Fruit fly (Drosophila melanogaster) ovary, adult (tissue): ENCODE results near the gene Atac3.

Experiments used
- CG17801 ChIP-seq: fragments of 200-800 bp; optimal IDR thresholded peaks from 2 replicates; lab custom pipeline; 2019; ENCODE audit warnings: missing biosample characterization, mild to moderate bottlenecking, missing genetic modification characterization, moderate library complexity; ENCODE audit not compliant: partially characterized antibody

The Atac3 gene

DNA sequence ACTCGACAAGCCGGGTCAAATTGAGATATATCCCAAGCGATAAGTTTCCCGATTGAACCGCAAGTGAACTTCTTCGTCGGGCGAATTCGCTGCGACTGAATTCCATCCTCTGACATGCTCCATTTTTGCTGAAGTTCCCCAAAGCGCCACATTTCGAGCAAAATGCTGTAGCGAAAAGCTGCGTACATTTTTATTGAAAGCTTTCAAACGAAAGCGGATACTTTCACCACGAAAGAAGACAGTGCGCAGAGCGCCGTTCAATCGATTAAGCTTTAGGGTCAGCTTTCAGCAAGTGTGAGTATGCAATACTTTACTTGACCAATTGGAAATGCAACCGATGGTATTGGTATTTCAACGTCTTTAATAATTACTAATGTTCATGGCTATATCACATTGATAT, 15.0 kb upstream of the Atac3 start, which contains the start of gene mthl10:
mthl10 (minus strand) TSS at position 77 of the 400 bp plus-strand sequence.
- peak; percentile 43 for TF ChIP-seq CG17801 (GFP tag; lab: Kevin White, UChicago)

DNA sequence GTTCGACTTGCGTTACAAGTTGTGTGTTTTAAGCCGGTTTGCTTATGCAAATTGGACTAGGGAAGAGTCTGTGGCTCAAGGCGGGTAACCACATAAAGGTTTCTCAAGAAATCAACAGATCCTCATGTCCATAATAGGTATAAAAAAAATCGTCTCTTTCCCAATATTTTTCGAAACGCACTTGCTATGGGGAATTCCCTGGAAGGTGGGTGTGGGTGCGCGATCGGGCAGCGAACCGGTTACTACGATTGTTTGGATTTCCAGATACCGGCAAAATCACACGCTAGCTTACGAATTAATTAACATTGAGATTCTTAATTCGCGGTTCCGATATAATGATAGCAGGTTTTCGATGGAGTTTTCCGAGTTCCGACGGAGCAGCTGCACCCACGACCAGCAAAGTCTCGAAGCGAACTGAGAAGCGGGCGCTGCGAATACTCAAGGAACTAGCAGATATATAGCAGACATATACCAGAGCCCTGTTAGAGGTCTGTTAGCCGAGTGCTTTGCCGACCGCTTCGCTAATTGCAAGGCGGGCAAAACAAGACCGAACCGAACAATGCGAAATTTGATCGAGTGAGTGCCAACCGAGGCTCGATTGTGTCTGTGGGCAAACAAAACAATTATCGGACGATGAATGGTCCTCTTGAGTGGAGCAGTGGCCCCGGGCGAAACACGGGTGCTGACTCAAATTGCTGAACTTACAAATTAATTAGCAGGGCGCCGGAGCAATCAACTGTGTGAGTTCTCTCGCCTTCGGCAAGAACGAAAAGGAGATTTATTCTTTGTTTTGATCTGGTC, 13.5 kb upstream of the Atac3 start:
- peak; percentile 30 for TF ChIP-seq CG17801 (GFP tag; lab: Kevin White, UChicago)

DNA sequence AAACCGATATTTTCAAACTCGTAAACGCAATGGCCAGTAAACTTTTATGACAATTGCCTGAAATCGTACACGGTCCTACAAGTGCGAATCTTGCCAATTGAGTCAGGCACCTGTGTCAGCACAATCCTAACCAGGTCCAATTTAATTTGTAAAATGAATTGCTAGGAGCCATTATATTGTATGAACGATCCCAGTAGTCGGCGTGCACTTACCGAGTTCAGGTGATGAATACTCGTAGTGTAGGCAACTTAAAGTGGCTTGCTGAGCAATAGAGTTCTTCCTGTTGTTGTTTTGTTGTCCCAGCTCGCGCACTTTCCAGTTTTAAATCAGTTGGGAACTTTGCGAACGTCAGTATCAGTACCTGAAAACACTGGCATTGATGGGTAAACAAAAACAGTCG, 12.8 kb upstream of the Atac3 start:
- TF ChIP-seq CG17801 (GFP tag; lab: Kevin White, UChicago) = no peak

DNA sequence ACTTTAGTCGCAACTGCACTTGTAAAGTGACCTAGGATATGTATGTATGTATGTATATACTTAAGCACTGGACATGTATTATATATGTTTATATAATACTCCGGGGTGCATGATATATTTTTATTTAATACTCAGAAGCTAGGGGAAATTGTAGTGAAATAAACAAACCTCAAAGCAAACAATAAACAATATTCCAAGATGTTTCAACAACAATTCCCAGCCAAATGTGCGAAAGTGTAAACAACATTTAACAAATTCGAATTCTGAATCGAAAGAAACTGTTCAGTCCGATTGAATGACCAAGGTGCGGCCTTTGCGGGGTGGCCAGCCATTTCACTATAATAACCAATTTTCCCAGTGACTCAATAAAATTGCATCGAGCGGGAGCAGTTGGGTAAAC, 12.3 kb upstream of the Atac3 start:
- TF ChIP-seq CG17801 (GFP tag; lab: Kevin White, UChicago) = no peak

DNA sequence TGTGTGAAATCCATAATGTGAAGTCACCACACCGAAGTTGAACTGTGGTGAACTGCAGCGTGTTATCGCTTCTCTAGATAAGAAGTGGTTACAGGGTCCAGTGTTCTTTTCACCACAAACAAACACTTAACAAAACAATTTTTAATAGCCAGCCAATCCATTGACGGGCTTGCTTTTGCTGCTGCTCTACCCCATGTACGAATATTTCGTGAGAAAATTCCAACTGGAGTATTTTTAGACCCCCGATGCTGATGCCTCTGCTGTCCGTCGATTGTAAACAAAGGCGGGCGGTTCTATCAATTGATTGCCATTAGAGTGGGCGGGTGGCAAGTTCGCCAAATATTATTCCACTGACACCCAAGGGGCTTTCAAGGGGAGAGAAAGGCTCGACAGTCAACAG, 11.3 kb upstream of the Atac3 start:
- TF ChIP-seq CG17801 (GFP tag; lab: Kevin White, UChicago) = no peak

DNA sequence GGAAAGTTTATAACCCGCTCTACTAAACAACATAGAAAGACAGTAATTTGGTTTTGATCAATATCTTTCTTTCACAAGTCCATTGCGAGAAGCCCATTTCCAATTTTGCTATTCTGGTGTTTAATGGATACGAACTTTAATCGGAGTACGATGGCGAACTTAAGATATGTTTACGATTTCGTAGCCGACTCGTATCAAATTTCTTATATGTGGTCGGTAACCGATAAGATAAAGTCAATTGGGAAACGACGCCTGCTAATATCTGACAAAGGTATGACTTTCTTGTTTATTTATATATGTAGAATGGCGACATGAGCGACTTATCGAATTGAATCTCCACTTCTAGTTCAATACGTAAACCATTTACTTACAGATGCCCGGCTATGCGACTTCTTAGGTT, 10.3 kb upstream of the Atac3 start:
- no peak for TF ChIP-seq CG17801 (GFP tag; lab: Kevin White, UChicago)

DNA sequence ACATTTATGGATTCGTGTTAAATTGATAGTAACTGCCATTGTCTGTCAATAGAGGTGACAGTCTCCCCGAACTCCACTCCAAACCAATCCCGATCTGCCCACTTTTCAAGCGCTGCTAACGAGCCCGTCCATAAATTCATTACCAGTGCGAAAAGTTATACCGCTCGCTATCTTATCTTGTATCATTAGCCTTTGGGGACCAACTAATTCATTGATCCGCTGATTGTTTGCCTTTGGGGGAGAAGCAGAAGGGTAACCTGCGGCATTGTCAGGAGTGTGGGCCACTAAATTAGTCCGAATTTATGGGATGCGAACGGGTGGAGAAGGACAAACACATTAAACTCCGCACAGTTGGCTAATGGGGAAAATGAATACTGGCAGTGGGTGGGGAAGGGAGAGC, 9.4 kb upstream of the Atac3 start:
- no peak for TF ChIP-seq CG17801 (GFP tag; lab: Kevin White, UChicago)

DNA sequence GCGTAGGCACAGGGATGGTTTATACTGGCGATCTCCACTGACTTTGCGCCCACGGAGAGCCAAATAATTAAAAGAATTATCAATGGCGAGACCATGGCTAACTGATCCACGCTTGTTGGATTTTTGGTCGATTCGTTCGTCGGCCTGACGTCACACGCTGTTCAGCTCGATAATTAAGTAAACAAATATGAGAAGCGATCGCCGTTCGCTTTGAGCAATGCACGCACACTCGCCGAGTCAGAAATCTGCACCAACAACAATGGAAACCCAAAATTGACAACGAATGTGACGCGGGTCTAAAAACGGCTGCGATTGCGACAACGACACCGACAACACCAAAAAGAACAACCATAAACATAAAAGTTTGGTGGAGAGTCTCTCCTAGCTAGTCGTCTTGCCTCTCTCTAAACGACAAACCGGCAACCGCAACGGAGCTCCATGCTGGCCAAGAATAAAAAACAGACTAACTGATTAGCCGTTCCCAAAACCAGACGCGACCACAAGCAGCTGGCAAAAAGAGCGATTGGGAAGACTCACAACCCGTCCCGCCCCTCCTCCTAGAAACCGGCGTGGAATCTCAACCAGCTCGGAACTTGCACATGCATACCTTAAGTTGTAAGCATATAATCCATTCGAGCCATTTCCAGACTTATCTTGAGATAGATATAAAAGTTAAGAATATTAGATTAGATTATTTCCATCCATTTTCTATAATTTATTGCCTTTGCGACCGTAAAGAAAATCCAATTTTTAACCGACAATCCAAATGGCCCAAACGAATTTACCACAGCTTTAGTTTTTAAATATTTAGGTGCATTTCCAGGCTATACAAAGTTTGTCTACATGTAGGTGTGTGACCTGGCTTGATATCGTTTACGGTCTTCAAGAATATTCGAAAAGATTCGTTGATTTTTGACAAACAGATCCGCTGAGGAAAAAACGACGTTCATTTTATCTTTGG, 4.3 kb upstream of the Atac3 start, which contains the start of gene mthl9:
mthl9 (minus strand) TSS at position 468 of the 961 bp plus-strand sequence.
- no peak for TF ChIP-seq CG17801 (GFP tag; lab: Kevin White, UChicago)

DNA sequence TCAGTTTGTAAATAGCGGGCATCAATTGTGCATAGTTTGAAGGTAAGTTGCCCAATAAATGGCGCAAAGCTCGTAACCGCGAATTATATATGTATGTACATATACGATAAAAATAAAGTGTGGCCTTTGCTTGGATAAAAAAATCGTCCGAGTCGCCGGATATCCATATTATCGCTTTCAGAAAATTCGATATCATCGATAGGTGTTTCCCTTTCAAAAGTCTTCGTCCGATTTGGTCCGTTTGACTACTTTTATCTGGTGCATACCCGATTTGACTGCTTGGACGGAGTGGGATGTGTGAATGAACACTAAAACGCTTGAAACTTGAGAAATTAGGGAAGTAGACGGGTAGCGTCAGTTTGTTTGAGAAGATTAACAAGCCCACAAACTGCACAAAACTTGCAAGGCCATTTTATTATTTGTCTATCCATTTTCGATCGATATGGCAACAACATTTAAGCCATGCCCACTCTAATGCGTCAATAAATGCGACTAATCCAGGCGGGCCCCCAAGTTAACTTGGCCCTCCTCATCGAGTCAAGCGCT, 1.4 kb upstream of the Atac3 start:
- no peak for TF ChIP-seq CG17801 (GFP tag; lab: Kevin White, UChicago)

DNA sequence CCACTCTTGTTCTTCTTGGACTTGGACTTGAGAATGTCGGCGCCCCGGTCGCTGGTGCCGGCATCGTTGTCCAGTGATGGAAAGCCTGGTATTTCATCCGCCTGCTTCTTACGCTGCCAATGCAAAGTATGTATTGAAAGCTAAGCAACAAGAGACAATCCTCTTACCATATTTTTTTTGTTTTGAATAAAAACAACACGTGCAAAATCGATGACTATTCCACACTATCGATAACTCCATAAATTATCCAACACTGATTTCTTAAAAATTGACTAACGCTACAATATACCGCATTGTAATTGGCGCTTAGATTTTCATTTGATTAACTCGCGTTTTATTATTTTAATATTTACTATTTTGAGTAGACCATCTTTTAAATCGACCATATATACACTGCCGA, 3.3 kb downstream of the Atac3 start, which contains the start of gene CG32344:
CG32344 (minus strand) TSS at position 235 of the 400 bp plus-strand sequence.
- TF ChIP-seq CG17801 (GFP tag; lab: Kevin White, UChicago) = no peak

DNA sequence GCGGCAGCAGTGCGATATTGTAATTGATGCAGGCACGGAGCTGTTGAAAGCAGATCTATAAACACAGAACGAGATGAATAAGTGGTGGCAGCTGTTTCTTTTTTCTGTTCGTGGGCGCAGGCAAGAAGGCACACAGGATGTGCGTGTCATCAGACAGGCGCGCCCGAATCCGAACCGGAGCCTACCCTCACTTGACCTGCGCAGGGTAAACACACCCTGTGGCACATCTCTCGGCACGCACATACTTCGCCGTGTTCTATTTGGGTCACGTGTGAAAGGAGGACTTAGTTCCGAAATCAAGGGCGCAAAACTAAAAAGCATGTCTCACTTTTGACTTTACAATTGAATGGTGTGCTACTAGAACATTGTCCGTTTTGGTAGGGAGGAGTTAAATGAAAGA, 6.3 kb downstream of the Atac3 start:
- TF ChIP-seq CG17801 (GFP tag; lab: Kevin White, UChicago) = no peak

DNA sequence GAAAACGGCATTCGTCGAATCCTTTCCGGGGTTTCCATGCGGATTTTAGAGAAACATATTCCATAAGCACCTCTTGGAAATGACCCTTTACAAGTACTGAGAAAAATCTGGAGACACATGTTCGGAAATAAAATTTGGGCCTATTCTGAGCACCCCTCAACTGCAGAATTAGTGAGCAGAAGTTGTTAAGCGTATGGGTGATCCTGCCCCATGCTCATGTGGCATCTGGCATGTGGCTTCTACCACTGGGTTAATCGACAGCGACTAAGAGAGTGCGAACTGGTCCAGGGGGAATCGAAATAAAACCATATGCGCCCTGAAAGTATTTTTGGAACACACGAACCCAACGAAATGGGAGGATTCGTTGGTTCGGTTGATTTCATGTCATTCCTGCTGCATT, 7.0 kb downstream of the Atac3 start:
- no peak for TF ChIP-seq CG17801 (GFP tag; lab: Kevin White, UChicago)

DNA sequence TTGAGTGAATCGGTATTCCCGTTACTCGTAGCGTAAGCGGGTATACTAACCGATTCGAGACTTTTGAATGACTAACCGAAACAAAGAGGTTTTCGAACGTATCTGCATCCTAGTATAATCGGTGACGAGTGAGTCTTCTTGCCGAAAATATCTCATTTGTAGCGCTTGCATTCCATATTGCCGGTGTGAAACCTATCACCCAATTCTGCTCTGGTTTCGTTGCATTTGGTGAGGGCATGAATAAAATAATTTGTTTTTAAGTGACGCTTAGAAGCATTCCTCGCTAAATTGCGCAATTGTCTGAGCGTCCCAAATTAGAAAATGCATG, 7.8 kb downstream of the Atac3 start:
- TF ChIP-seq CG17801 (GFP tag; lab: Kevin White, UChicago) = no peak

DNA sequence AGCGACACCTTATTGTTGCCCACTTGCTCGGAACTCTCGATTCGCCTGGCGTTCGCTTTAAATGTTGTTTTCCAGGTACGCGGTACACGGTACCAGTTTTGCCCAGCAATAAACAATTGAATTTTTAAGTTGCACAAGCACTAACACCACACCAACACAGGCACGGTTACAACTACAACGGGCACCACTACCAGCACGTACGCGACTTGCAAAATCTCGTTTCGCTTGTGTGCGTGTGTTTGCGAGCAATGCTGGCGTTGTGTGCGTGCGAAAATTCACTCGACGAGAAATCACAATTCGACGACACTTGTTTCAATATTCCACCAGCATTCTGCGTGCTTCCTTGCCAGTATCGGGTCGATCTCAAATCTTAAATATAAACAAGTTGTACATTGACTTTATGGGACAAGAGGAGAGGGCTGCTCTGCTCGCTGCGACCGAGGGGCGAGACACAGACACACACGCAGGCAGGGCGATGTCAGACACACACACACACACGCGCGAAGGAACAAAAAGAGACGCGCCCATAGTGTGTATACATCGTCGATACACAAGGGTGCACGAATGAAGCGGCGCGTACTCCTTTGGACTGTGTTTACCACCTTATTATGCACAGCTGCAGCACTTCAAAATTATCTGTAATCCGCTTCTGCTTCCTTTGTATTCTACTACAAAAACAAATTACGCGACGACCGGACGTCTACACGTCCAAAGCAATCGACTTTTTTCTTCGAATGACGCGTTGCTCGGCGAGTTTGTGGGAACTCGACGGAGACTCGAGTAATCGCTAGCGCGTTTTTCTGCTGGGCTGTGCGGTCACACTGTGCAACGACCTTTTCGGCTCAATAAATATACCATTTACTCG, 8.4 kb downstream of the Atac3 start, which contains the start of gene fwd:
fwd (minus strand) TSS at position 740 of the 865 bp plus-strand sequence.
- peak; percentile 70 for TF ChIP-seq CG17801 (GFP tag; lab: Kevin White, UChicago)
